Worm (Caenorhabditis elegans) whole organism, L4 larva: ENCODE measurements around the gene ins-5.

Source experiments
- F26F4.8 ChIP-seq: fragments of 200-800 bp; sonication (Bioruptor generic); conservative IDR thresholded peaks from 2 replicates; pipeline ENCODE4 v1.3.6; 2022; ENCODE audit warnings: missing genetic modification characterization, missing compliant biosample characterization
- ZK546.5 ChIP-seq, 2 experiments: sonication (generic microtip); optimal IDR thresholded peaks; 2 replicates each; lab custom pipeline; 2017; ENCODE audit warnings: missing biosample characterization in 2 of 2, missing genetic modification characterization in 2 of 2
- aly-2 ChIP-seq: sonication (generic microtip); optimal IDR thresholded peaks from 2 replicates; lab custom pipeline; 2018; ENCODE audit warnings: missing biosample characterization, missing genetic modification characterization
- ama-1 ChIP-seq: fragments of 150-350 bp; optimal IDR thresholded peaks from 2 replicates; lab custom pipeline; 2014; ENCODE audit warnings: inconsistent platforms, mixed read lengths
- arid-1 ChIP-seq: fragments of 200-800 bp; sonication (Bioruptor generic); conservative IDR thresholded peaks from 2 replicates; pipeline ENCODE4 v1.3.6; 2022; ENCODE audit warnings: missing genetic modification reagents, missing genetic modification characterization, missing compliant biosample characterization
- attf-4 ChIP-seq: sonication (generic microtip); optimal IDR thresholded peaks from 3 replicates; lab custom pipeline; 2017; ENCODE audit warnings: missing biosample characterization, missing genetic modification characterization
- ceh-20 ChIP-seq: fragments of 200-800 bp; sonication (Bioruptor generic); IDR thresholded peaks from 2 replicates; pipeline ENCODE4 v1.3.6; 2022; ENCODE audit warnings: missing genetic modification reagents, missing genetic modification characterization, missing compliant biosample characterization
- lin-29 ChIP-seq: fragments of 200-800 bp; sonication (Bioruptor generic); IDR thresholded peaks from 2 replicates; pipeline ENCODE4 v1.3.6; 2022; ENCODE audit warnings: missing genetic modification reagents, missing genetic modification characterization, missing compliant biosample characterization
- nhr-102 ChIP-seq: sonication (generic microtip); optimal IDR thresholded peaks from 2 replicates; lab custom pipeline; 2016; ENCODE audit warnings: mild to moderate bottlenecking, missing genetic modification characterization, moderate library complexity, missing compliant biosample characterization
- nhr-77 ChIP-seq: fragments of 150-350 bp; optimal IDR thresholded peaks from 2 replicates; lab custom pipeline; 2014; ENCODE audit warnings: missing biosample characterization, missing genetic modification characterization
- saeg-2 ChIP-seq: fragments of 200-800 bp; sonication (Bioruptor generic); IDR thresholded peaks from 2 replicates; pipeline ENCODE4 v1.3.6; 2022; ENCODE audit warnings: missing genetic modification reagents, missing genetic modification characterization, missing compliant biosample characterization
- skn-1 ChIP-seq: fragments of 150-350 bp; optimal IDR thresholded peaks from 2 replicates; lab custom pipeline; 2014; ENCODE audit warnings: missing biosample characterization, missing genetic modification characterization
- unc-130 ChIP-seq: sonication (generic microtip); optimal IDR thresholded peaks from 2 replicates; lab custom pipeline; 2016; ENCODE audit warnings: missing genetic modification reagents, missing genetic modification characterization, missing compliant biosample characterization
- unc-62 ChIP-seq, 3 experiments: fragments of 150-350 bp in 1 of 3; sonication (generic microtip); optimal IDR thresholded peaks in 2 of 3; peaks in 1 of 3; 1 replicate in 1 of 3; 2 replicates in 2 of 3; lab custom pipeline; 2014 to 2017; ENCODE audit warnings: missing biosample characterization in 3 of 3, missing genetic modification characterization in 3 of 3, missing genetic modification reagents in 3 of 3, missing genotype in 1 of 3

ce11 chrII:5959575-5960119, 37.7 kb upstream of the ins-5 start:
- TF ChIP-seq skn-1 (tag; lab: Kevin White, UChicago) (no peak), attf-4 (tag; lab: Kevin White, UChicago) (no peak), arid-1 (GFP tag; lab: Robert Waterston, UW) (no peak), nhr-77 (tag; lab: Kevin White, UChicago) (no peak), ama-1 (no peak), lin-29 (GFP tag; lab: Robert Waterston, UW) (no peak), ceh-20 (no peak), ZK546.5 (tag; optimal IDR thresholded peaks at IDR 0.05; lab: Kevin White, UChicago) (no peak), unc-130 (GFP tag; lab: Kevin White, UChicago) (no peak), nhr-102 (tag; lab: Kevin White, UChicago) (no peak), aly-2 (no peak), F26F4.8 (GFP tag; lab: Robert Waterston, UW) (no peak), saeg-2 (GFP tag; lab: Robert Waterston, UW) (no peak), unc-62 (GFP tag; optimal IDR thresholded peaks at IDR 0.05 in 1 of 2; lab: Kevin White, UChicago) (no peak), unc-62 (tag; optimal IDR thresholded peaks at IDR 0.05; lab: Kevin White, UChicago) (no peak)
